Fruit fly (Drosophila melanogaster) S2 (cell line): ENCODE data around the gene TrissinR.

ENCODE experiments used
- CG8478 ChIP-seq: fragments of >200 bp; optimal IDR thresholded peaks from 2 replicates; lab custom pipeline; 2018
- CTCF ChIP-seq, 2 experiments: fragments of >200 bp; optimal IDR thresholded peaks; 2 replicates each; lab custom pipeline; 2018

DNA sequence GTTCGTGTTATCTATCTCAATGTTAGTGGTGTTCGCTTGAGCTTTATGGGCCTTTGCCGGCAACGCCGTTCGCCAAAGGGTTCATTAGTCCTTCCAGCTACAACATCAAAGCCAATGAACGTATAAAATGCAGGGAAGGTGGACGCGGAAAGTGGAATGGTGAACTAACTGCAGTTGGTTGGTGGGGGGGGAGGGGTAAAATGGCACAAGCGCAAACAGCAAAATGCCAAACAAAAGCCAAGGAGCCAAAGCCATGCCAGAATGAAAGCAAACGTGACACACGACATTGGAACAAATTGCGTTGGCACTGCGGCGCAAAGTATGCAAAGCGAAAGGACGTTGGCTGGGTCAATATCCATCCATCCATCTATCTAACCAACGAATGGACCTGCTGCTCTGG, 2.9 kb upstream of the TrissinR start:
- no peak for TF ChIP-seq CTCF (optimal IDR thresholded peaks at IDR 0.05; lab: Kevin White, UChicago)
- no peak for TF ChIP-seq CG8478
